Worm (Caenorhabditis elegans): ENCODE data around the gene dos-3.

DNA sequence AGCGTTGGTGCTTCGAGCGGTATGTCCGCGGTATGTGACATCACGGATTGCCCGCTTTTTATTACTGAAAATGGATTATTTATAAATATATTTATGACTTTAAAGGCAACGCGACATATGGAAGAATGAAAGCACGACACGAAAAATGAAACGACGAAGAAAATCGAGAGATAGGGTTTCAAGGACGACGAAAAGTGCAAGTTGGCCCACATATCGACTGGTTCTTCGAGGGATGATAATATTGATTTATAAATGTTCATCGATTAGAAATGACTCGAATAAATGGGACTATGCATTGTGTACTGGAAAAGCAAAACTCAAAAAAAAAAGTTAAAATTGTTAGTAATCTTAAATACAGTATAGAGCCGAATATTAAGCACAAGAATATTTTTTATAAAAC lies 47.3 kb upstream of the dos-3 start, which contains the start of gene zer-1:
- no peak for TF ChIP-seq snpc-4 (tag; optimal IDR thresholded peaks at IDR 0.05)
- TF ChIP-seq egl-27 (tag; optimal IDR thresholded peaks at IDR 0.05): no peak
- no peak for TF ChIP-seq lin-11 (tag; optimal IDR thresholded peaks at IDR 0.05)
- TF ChIP-seq nhr-12 (tag; optimal IDR thresholded peaks at IDR 0.05): no peak
- TF ChIP-seq lin-39 (tag; optimal IDR thresholded peaks at IDR 0.05): no peak
- TF ChIP-seq unc-62 (GFP tag; optimal IDR thresholded peaks at IDR 0.05): no peak
- TF ChIP-seq ama-1 (optimal IDR thresholded peaks at IDR 0.05): no peak
- TF ChIP-seq unc-55 (GFP tag; optimal IDR thresholded peaks at IDR 0.05): no peak
- no peak for TF ChIP-seq nhr-6 (tag; optimal IDR thresholded peaks at IDR 0.05)
- no peak for TF ChIP-seq mdl-1 (tag; optimal IDR thresholded peaks at IDR 0.05)
